Worm (Caenorhabditis elegans): ENCODE results near the gene spe-18.

Gene spe-18

DNA sequence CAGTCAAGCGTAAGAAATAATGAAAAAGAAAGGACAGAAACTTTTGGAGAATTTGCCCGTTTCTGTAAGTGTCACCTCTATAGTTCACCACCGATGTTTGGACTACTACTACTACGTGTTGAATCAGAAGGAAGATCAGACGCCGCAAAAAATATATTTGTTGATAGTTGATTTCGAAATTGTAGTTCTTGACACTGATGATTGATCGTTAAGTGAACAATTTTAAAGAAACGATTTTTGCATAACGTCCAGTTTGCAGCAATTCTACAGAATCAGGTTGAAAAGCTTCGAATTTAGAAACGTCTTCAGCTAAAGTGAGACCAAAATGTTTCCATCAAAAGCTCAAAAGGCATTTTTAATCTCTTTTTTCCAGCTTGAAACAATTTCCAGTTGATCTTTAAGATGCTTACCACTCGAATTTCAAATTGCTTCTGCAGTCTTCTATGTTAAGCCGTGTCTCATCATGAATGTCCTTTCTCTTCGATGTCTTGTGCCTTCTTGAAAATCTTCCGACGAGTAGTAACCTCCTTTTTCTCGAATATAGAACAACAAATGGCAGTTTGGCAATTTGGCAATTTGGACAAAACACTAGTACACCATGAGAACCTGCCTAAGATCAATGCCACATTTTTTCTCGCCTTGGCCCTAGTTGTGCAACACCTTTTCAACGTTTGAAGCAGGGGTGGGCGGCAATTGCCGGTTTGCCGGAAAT is 42.7 kb upstream of the spe-18 start:
- TF ChIP-seq mdt-29 (GFP tag; IDR thresholded peaks at IDR 0.05) (no peak), pha-4 (GFP tag; IDR thresholded peaks at IDR 0.05) (no peak), pha-4 (tag; optimal IDR thresholded peaks at IDR 0.05) (no peak), daf-19 (GFP tag; conservative IDR thresholded peaks at IDR 0.05) (no peak), rbr-2 (tag; optimal IDR thresholded peaks at IDR 0.05) (no peak), zip-11 (GFP tag; IDR thresholded peaks at IDR 0.05) (no peak), aha-1 (tag) (peak; percentile 94), tra-1 (GFP tag; IDR thresholded peaks at IDR 0.05) (0 out of 2 replicates have a peak, but pooled peaks have one; percentile 34), unc-39 (tag; optimal IDR thresholded peaks at IDR 0.05) (no peak), lim-7 (GFP tag; IDR thresholded peaks at IDR 0.05) (no peak), dmd-9 (GFP tag; IDR thresholded peaks at IDR 0.05) (no peak), ztf-11 (tag; optimal IDR thresholded peaks at IDR 0.05) (no peak), nhr-237 (tag; optimal IDR thresholded peaks at IDR 0.05) (no peak), unc-62 (GFP tag; optimal IDR thresholded peaks at IDR 0.05 in 1 of 2) (peak in 1 of 2 experiments; percentile 83), unc-62 (tag; optimal IDR thresholded peaks at IDR 0.05) (no peak)

DNA sequence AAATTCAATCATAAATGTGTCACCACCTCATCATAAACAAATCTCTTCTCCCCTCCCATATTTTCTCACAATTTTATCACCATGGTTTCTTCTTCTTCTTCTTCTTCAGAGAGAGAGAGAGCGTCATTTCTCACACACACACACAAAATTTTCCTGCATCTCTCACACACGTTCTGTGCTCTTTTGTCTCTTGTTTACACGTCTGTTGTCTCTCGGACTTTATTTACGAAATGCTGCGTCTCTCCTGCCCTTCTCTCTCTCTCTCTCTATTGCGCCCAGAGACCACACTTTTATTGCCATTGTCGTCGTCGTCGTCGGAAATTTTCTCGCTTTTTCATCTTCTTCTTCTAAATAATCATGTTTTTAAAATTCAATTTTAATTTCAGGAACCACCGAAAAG is 42.0 kb upstream of the spe-18 start, which contains the start of gene lec-1:
TSS of gene lec-1 (plus strand) at position 387 of the 400 bp plus-strand sequence.
- TF ChIP-seq snpc-1.2 (GFP tag; IDR thresholded peaks at IDR 0.05) (no peak), madf-9 (GFP tag; conservative IDR thresholded peaks at IDR 0.05) (no peak), aha-1 (tag) (peak; percentile 85), daf-19 (GFP tag; conservative IDR thresholded peaks at IDR 0.05) (no peak), rbr-2 (tag; optimal IDR thresholded peaks at IDR 0.05) (peak; percentile 59), egl-27 (tag; optimal IDR thresholded peaks at IDR 0.05) (no peak), arid-1 (GFP tag; conservative IDR thresholded peaks at IDR 0.05) (no peak), saeg-2 (GFP tag; IDR thresholded peaks at IDR 0.05) (no peak), ceh-32 (tag; optimal IDR thresholded peaks at IDR 0.05; ENCODE audit: poor library complexity) (no peak), ceh-28 (tag; optimal IDR thresholded peaks at IDR 0.05) (no peak), Y48G9A.11 (GFP tag; IDR thresholded peaks at IDR 0.05) (no peak), sdz-12 (GFP tag; optimal IDR thresholded peaks at IDR 0.05) (no peak), nhr-111 (GFP tag; optimal IDR thresholded peaks at IDR 0.05) (no peak), lin-13 (GFP tag; optimal IDR thresholded peaks at IDR 0.05) (peak; percentile 11), mes-2 (tag; optimal IDR thresholded peaks at IDR 0.05; ENCODE audit: poor library complexity, severe bottlenecking) (peak; percentile 60), lsy-2 (tag; optimal IDR thresholded peaks at IDR 0.05) (peak in 1 of 2 experiments; percentile 64), jun-1 (tag; optimal IDR thresholded peaks at IDR 0.05) (no peak), tag-97 (GFP tag; IDR thresholded peaks at IDR 0.05) (no peak), ztf-11 (tag; optimal IDR thresholded peaks at IDR 0.05) (no peak), fos-1 (tag; optimal IDR thresholded peaks at IDR 0.05) (no peak), hlh-11 (tag; optimal IDR thresholded peaks at IDR 0.05) (peak; percentile 72), mdl-1 (tag; optimal IDR thresholded peaks at IDR 0.05) (peak in 1 of 2 experiments; percentile 64), ceh-20 (GFP tag; IDR thresholded peaks at IDR 0.05) (no peak), unc-130 (GFP tag; optimal IDR thresholded peaks at IDR 0.05) (no peak), ceh-62 (tag; optimal IDR thresholded peaks at IDR 0.05) (no peak), fkh-10 (GFP tag; optimal IDR thresholded peaks at IDR 0.05) (no peak), nhr-76 (tag; optimal IDR thresholded peaks at IDR 0.05) (no peak), aly-2 (tag; optimal IDR thresholded peaks at IDR 0.05) (no peak), skn-1 (tag; optimal IDR thresholded peaks at IDR 0.05) (no peak), nhr-28 (tag; optimal IDR thresholded peaks at IDR 0.05) (peak; percentile 63), dpl-1 (GFP tag; optimal IDR thresholded peaks at IDR 0.05) (peak; percentile 27), madf-5 (GFP tag; IDR thresholded peaks at IDR 0.05) (no peak), egl-43 (GFP tag; IDR thresholded peaks at IDR 0.05) (no peak), duxl-1 (tag; optimal IDR thresholded peaks at IDR 0.05; ENCODE audit: poor library complexity) (no peak), spr-1 (tag; optimal IDR thresholded peaks at IDR 0.05) (no peak), dve-1 (tag; optimal IDR thresholded peaks at IDR 0.05; ENCODE audit: insufficient read depth) (peak; percentile 78), zip-11 (GFP tag; IDR thresholded peaks at IDR 0.05) (no peak), nhr-102 (tag; optimal IDR thresholded peaks at IDR 0.05) (no peak), F44E2.7 (GFP tag; IDR thresholded peaks at IDR 0.05) (no peak)
